Fruit fly (Drosophila melanogaster) whole organism, embryonic: ENCODE results near the gene CG8814.
A peak's percentile ranks its signal among the peaks of the same experiment; 100 is the strongest.

Experiments
- Asciz ChIP-seq: fragments of 200-800 bp; sonication (Bioruptor generic); optimal IDR thresholded peaks from 2 replicates; lab custom pipeline; 2017; ENCODE audit warnings: missing biosample characterization, mild to moderate bottlenecking, missing genetic modification characterization, missing genetic modification reagents
- CG11456 ChIP-seq: fragments of 200-800 bp; sonication (Bioruptor generic); IDR thresholded peaks from 3 replicates; pipeline ENCODE4 v1.3.6; 2022; ENCODE audit warnings: missing biosample characterization, missing genetic modification characterization
- CG11504 ChIP-seq: fragments of 200-800 bp; sonication (Bioruptor generic); optimal IDR thresholded peaks from 3 replicates; lab custom pipeline; 2019; ENCODE audit warnings: missing biosample characterization, mild to moderate bottlenecking, missing genetic modification characterization, moderate library complexity
- CG13894 ChIP-seq: fragments of 200-800 bp; sonication (Bioruptor generic); optimal IDR thresholded peaks from 3 replicates; lab custom pipeline; 2018; ENCODE audit warnings: missing biosample characterization, mild to moderate bottlenecking, missing genetic modification characterization, moderate library complexity
- CG14050 ChIP-seq: fragments of 200-800 bp; sonication (Bioruptor generic); IDR thresholded peaks from 3 replicates; pipeline ENCODE4 v1.3.6; 2022; ENCODE audit warnings: missing biosample characterization, missing genetic modification characterization
- CG15479 ChIP-seq: fragments of 200-800 bp; sonication (Bioruptor generic); optimal IDR thresholded peaks from 3 replicates; lab custom pipeline; 2019; ENCODE audit warnings: missing biosample characterization, mild to moderate bottlenecking, missing genetic modification characterization, moderate library complexity
- CG17829 ChIP-seq: fragments of 200-800 bp; optimal IDR thresholded peaks from 2 replicates; lab custom pipeline; 2019; ENCODE audit warnings: missing biosample characterization, mild to moderate bottlenecking, missing genetic modification characterization, moderate library complexity
- CG30403 ChIP-seq: fragments of 200-800 bp; sonication (Bioruptor generic); optimal IDR thresholded peaks from 3 replicates; lab custom pipeline; 2016; ENCODE audit warnings: missing biosample characterization, missing genetic modification characterization
- CG32532 ChIP-seq: fragments of 200-800 bp; sonication (Bioruptor generic); IDR thresholded peaks from 2 replicates; pipeline ENCODE4 v1.3.6; 2022; ENCODE audit warnings: missing biosample characterization, missing genetic modification characterization
- CG33213 ChIP-seq: fragments of 200-800 bp; sonication (Bioruptor generic); optimal IDR thresholded peaks from 3 replicates; lab custom pipeline; 2016; ENCODE audit warnings: missing biosample characterization, missing genetic modification characterization
- CG5180 ChIP-seq: fragments of 200-800 bp; sonication (Bioruptor generic); optimal IDR thresholded peaks from 3 replicates; lab custom pipeline; 2017; ENCODE audit warnings: missing biosample characterization, missing genetic modification characterization, mild to moderate bottlenecking, moderate library complexity, missing genetic modification reagents
- Deaf1 ChIP-seq: fragments of 200-800 bp; optimal IDR thresholded peaks from 3 replicates; lab custom pipeline; 2019; ENCODE audit warnings: missing biosample characterization, mild to moderate bottlenecking, missing genetic modification characterization, moderate library complexity
- Dek ChIP-seq: fragments of 200-800 bp; sonication (Bioruptor generic); optimal IDR thresholded peaks from 3 replicates; lab custom pipeline; 2019; ENCODE audit warnings: missing biosample characterization, mild to moderate bottlenecking, missing genetic modification characterization, moderate library complexity
- Doc2 ChIP-seq: fragments of 200-800 bp; sonication (Bioruptor generic); IDR thresholded peaks from 2 replicates; pipeline ENCODE4 v1.3.6; 2022; ENCODE audit warnings: missing biosample characterization, missing genetic modification characterization
- E2f1 ChIP-seq: fragments of 200-800 bp; sonication (Bioruptor generic); IDR thresholded peaks from 2 replicates; pipeline ENCODE4 v1.3.6; 2022; ENCODE audit warnings: missing biosample characterization, missing genetic modification characterization
- Ets65A ChIP-seq: fragments of 200-800 bp; sonication (Bioruptor generic); peaks from one replicate; lab custom pipeline; 2016; ENCODE audit warnings: missing biosample characterization, missing genetic modification characterization
- H15 ChIP-seq: fragments of 200-800 bp; sonication (Bioruptor generic); IDR thresholded peaks from 3 replicates; pipeline ENCODE4 v1.3.6; 2022; ENCODE audit warnings: missing biosample characterization, missing genetic modification characterization
- Hmr ChIP-seq: fragments of 200-800 bp; sonication (Bioruptor generic); optimal IDR thresholded peaks from 3 replicates; lab custom pipeline; 2017; ENCODE audit warnings: mild to moderate bottlenecking, missing biosample characterization, missing genetic modification reagents, missing genetic modification characterization
- Hr3 ChIP-seq: fragments of 200-800 bp; sonication (Bioruptor generic); optimal IDR thresholded peaks from 3 replicates; lab custom pipeline; 2016; ENCODE audit warnings: missing biosample characterization, missing genetic modification characterization
- Hsf ChIP-seq: fragments of 200-800 bp; sonication (Bioruptor generic); optimal IDR thresholded peaks from 3 replicates; lab custom pipeline; 2016; ENCODE audit warnings: missing biosample characterization, missing genetic modification characterization
- Lim3 ChIP-seq: fragments of 200-800 bp; sonication (Bioruptor generic); IDR thresholded peaks from 2 replicates; pipeline ENCODE4 v1.3.6; 2022; ENCODE audit warnings: missing biosample characterization, missing genetic modification characterization
- MTF-1 ChIP-seq: fragments of 200-800 bp; sonication (Bioruptor generic); optimal IDR thresholded peaks from 2 replicates; lab custom pipeline; 2018; ENCODE audit warnings: missing biosample characterization, mild to moderate bottlenecking, missing genetic modification characterization, borderline replicate concordance
- Mad ChIP-seq: fragments of 200-800 bp; sonication (Bioruptor generic); optimal IDR thresholded peaks from 2 replicates; lab custom pipeline; 2016; ENCODE audit warnings: missing biosample characterization, missing genetic modification characterization
- Med ChIP-seq: fragments of 200-800 bp; sonication (Bioruptor generic); peaks from one replicate; lab custom pipeline; 2016; ENCODE audit warnings: missing biosample characterization, missing genetic modification characterization, mild to moderate bottlenecking, inconsistent platforms, moderate library complexity
- NFAT ChIP-seq: fragments of 200-800 bp; sonication (Bioruptor generic); IDR thresholded peaks from 2 replicates; pipeline ENCODE4 v1.3.6; 2022; ENCODE audit warnings: missing biosample characterization, missing genetic modification characterization
- Optix ChIP-seq: fragments of 200-800 bp; sonication (Bioruptor generic); IDR thresholded peaks from 3 replicates; pipeline ENCODE4 v1.3.6; 2022; ENCODE audit warnings: missing biosample characterization, missing genetic modification characterization
- Ravus ChIP-seq: fragments of 200-800 bp; sonication (Bioruptor generic); IDR thresholded peaks from 2 replicates; pipeline ENCODE4 v1.3.6; 2022; ENCODE audit warnings: missing biosample characterization, missing genetic modification characterization
- Side ChIP-seq: fragments of 200-800 bp; sonication (Bioruptor generic); optimal IDR thresholded peaks from 2 replicates; lab custom pipeline; 2016; ENCODE audit warnings: missing biosample characterization, missing genetic modification characterization
- Sox100B ChIP-seq: fragments of 200-800 bp; sonication (Bioruptor generic); optimal IDR thresholded peaks from 3 replicates; lab custom pipeline; 2018; ENCODE audit warnings: missing biosample characterization, mild to moderate bottlenecking, missing genetic modification characterization
- chinmo ChIP-seq: fragments of 200-800 bp; sonication (Bioruptor generic); IDR thresholded peaks from 4 replicates; pipeline ENCODE4 v1.3.6; 2022; ENCODE audit warnings: missing biosample characterization, missing genetic modification characterization; ENCODE audit not compliant: partially characterized antibody
- dati ChIP-seq: fragments of 200-800 bp; sonication (Bioruptor generic); IDR thresholded peaks from 2 replicates; pipeline ENCODE4 v1.3.6; 2022; ENCODE audit warnings: missing biosample characterization, missing genetic modification characterization
- dm ChIP-seq: fragments of 200-800 bp; sonication (Bioruptor generic); optimal IDR thresholded peaks from 3 replicates; lab custom pipeline; 2016; ENCODE audit warnings: missing biosample characterization, missing genetic modification characterization
- emc ChIP-seq: fragments of 200-800 bp; sonication (Bioruptor generic); optimal IDR thresholded peaks from 2 replicates; lab custom pipeline; 2016; ENCODE audit warnings: missing biosample characterization, missing genetic modification characterization
- fd102C ChIP-seq: fragments of 200-800 bp; sonication (Bioruptor generic); optimal IDR thresholded peaks from 2 replicates; lab custom pipeline; 2018; ENCODE audit warnings: missing biosample characterization, mild to moderate bottlenecking, missing genetic modification characterization, moderate library complexity
- gsb-n ChIP-seq: fragments of 200-800 bp; sonication (Bioruptor generic); optimal IDR thresholded peaks from 3 replicates; lab custom pipeline; 2018; ENCODE audit warnings: missing biosample characterization, mild to moderate bottlenecking, missing genetic modification characterization
- inv ChIP-seq: fragments of 200-800 bp; sonication (Bioruptor generic); IDR thresholded peaks from 2 replicates; pipeline ENCODE4 v1.3.6; 2022; ENCODE audit warnings: missing biosample characterization, missing genetic modification characterization; ENCODE audit not compliant: partially characterized antibody
- jing ChIP-seq: fragments of 200-800 bp; sonication (Bioruptor generic); optimal IDR thresholded peaks from 2 replicates; lab custom pipeline; 2018; ENCODE audit warnings: missing biosample characterization, mild to moderate bottlenecking, missing genetic modification characterization
- lilli ChIP-seq: fragments of 200-800 bp; sonication (Bioruptor generic); optimal IDR thresholded peaks from 3 replicates; lab custom pipeline; 2016; ENCODE audit warnings: missing biosample characterization, missing genetic modification characterization
- lmd ChIP-seq: fragments of 200-800 bp; sonication (Bioruptor generic); IDR thresholded peaks from 2 replicates; pipeline ENCODE4 v1.3.6; 2022; ENCODE audit warnings: missing biosample characterization, missing genetic modification characterization
- mam ChIP-seq: fragments of 200-800 bp; sonication (Bioruptor generic); optimal IDR thresholded peaks from 3 replicates; lab custom pipeline; 2016; ENCODE audit warnings: missing biosample characterization, missing genetic modification characterization
- nerfin-1 ChIP-seq: fragments of 200-800 bp; sonication (Bioruptor generic); optimal IDR thresholded peaks from 3 replicates; lab custom pipeline; 2019; ENCODE audit warnings: missing biosample characterization, mild to moderate bottlenecking, missing genetic modification characterization, moderate library complexity
- sens ChIP-seq: fragments of 200-800 bp; sonication (Bioruptor generic); peaks from one replicate; lab custom pipeline; 2016; ENCODE audit warnings: missing biosample characterization, missing genetic modification characterization
- sug ChIP-seq: fragments of 200-800 bp; optimal IDR thresholded peaks from 2 replicates; lab custom pipeline; 2019; ENCODE audit warnings: missing biosample characterization, mild to moderate bottlenecking, missing genetic modification characterization, moderate library complexity
- tx ChIP-seq: fragments of 200-800 bp; sonication (Bioruptor generic); optimal IDR thresholded peaks from 2 replicates; lab custom pipeline; 2016; ENCODE audit warnings: missing biosample characterization, missing genetic modification characterization
- vvl ChIP-seq: fragments of 200-800 bp; sonication (Bioruptor generic); IDR thresholded peaks from 2 replicates; pipeline ENCODE4 v1.3.6; 2022; ENCODE audit warnings: missing biosample characterization, missing genetic modification characterization

The CG8814 gene

DNA sequence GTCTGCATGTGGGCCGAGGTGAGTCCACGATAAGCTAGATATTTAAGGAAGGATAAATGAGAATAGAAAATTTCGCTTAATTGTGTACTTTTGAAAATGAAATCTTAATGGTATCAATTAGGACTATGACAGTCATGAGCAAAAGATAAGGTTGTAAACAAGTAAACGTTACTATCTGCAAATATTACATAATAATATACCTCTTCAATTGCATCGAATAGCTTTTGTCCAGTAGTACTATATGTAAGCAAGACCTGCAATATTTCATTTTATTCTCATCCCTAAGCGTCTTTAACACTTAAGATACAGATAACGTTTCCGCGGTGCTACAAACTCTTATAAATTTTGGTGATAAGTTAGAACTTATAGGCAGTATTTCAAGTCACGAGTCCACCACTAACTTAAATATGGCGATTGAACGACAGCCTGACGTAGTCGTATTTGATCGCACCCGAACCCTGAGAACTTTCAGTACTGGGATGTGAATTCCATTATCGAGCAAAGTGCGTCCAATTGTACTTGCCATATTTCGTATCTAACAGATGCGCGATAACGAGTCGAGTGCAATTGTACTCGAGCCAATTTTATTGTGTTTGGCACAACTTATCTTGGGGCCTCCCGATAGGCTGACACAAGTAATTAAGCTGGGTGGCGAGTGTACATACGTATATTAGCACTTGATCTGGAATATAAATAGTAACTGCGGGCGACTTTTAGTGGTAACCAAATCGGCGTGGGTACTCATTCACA lies 9.0 kb upstream of the CG8814 start (continued):
- TF ChIP-seq lilli (no peak), emc (GFP tag; lab: Kevin White, UChicago) (no peak), nerfin-1 (tag; lab: Kevin White, UChicago) (no peak), Hsf (GFP tag; lab: Kevin White, UChicago) (no peak), chinmo (GFP tag; lab: Robert Waterston, UW) (0 out of 4 replicates have a peak, but pooled peaks have one; percentile 5), sens (GFP tag; lab: Kevin White, UChicago) (peak; percentile 10), Lim3 (GFP tag; lab: Robert Waterston, UW) (no peak), Hr3 (no peak)

DNA sequence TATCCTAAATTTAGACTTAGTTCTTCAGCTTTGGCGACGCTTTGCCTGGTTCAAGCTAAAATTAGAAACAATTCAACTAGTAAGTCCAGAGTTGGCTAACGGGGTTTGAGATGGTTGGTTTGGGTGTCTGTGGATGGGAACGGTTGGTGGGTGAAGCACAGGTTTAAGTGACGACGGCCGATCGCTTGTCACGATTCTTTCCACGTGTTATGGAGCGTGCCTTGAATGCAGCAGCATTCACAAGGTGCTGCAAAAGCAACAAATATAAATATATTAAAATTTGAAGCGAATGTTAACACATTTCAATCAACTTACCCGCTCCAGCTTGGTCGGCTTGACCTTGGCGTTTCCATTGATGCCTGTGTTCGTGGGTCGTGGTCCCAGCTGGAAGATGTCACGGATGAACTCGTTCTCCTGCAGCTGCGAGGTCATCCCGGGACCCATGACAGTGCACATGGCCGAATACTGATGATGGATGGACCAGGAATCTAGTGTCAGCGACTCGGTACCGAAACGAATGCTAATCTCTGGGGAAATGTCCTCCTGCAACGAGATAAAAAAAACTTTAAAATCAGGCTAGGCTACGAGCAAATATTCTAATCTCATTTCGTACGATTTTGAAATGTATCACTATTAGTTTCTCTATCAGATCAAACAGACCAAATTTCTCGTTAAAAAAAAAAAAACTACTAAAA lies 5.5 kb upstream of the CG8814 start, which contains the start of gene CG8813:
Gene CG8813, plus strand, starts transcription at position 645 of the 695 bp plus-strand sequence.
- no peak for TF ChIP-seq CG17829
- TF ChIP-seq CG30403 (GFP tag; lab: Kevin White, UChicago): no peak
- TF ChIP-seq jing (GFP tag; lab: Kevin White, UChicago): no peak
- no peak for TF ChIP-seq CG13894 (tag; lab: Kevin White, UChicago)
- no peak for TF ChIP-seq dati
- peak; percentile 68; the same call in 1 of the 2 replicates for TF ChIP-seq vvl (GFP tag; lab: Robert Waterston, UW)
- TF ChIP-seq chinmo (GFP tag; lab: Robert Waterston, UW): 0 out of 4 replicates have a peak, but pooled peaks have one; percentile 66
- no peak for TF ChIP-seq dm (GFP tag; lab: Kevin White, UChicago)
- no peak for TF ChIP-seq H15 (GFP tag; lab: Robert Waterston, UW)
- TF ChIP-seq NFAT (GFP tag; lab: Robert Waterston, UW): no peak
- no peak for TF ChIP-seq CG14050 (GFP tag; lab: Robert Waterston, UW)
- TF ChIP-seq CG15479 (GFP tag; lab: Kevin White, UChicago): no peak
- TF ChIP-seq sug (tag; lab: Kevin White, UChicago): no peak
- 0 out of 2 replicates have a peak, but pooled peaks have one; percentile 16 for TF ChIP-seq inv (GFP tag; lab: Robert Waterston, UW)
- TF ChIP-seq Ets65A (GFP tag; lab: Kevin White, UChicago): peak; percentile 78
- TF ChIP-seq tx (GFP tag; lab: Kevin White, UChicago): no peak
- peak; percentile 48 for TF ChIP-seq Med
- no peak for TF ChIP-seq mam (GFP tag; lab: Kevin White, UChicago)
- no peak for TF ChIP-seq Asciz (GFP tag; lab: Kevin White, UChicago)

- TF ChIP-seq fd102C: no peak
- TF ChIP-seq Sox100B (GFP tag; lab: Kevin White, UChicago): peak; percentile 19
- no peak for TF ChIP-seq inv (GFP tag; lab: Robert Waterston, UW)
- peak; percentile 50 for TF ChIP-seq CG11504 (tag; lab: Kevin White, UChicago)
- TF ChIP-seq Mad (GFP tag; lab: Kevin White, UChicago): no peak
- TF ChIP-seq CG11456 (GFP tag; lab: Robert Waterston, UW): peak; percentile 55; the same call in 1 of the 3 replicates
- TF ChIP-seq CG32532: peak; percentile 16; the same call in 1 of the 2 replicates
- TF ChIP-seq Hmr (GFP tag; lab: Kevin White, UChicago): peak; percentile 67
- TF ChIP-seq MTF-1 (GFP tag; lab: Kevin White, UChicago): no peak
- TF ChIP-seq Ravus (GFP tag; lab: Robert Waterston, UW): no peak
- no peak for TF ChIP-seq CG5180 (GFP tag; lab: Kevin White, UChicago)
- TF ChIP-seq E2f1: no peak
- TF ChIP-seq lmd (GFP tag; lab: Robert Waterston, UW): peak; percentile 59
- peak; percentile 26 for TF ChIP-seq Deaf1 (tag; lab: Kevin White, UChicago)
- TF ChIP-seq Dek (tag; lab: Kevin White, UChicago): peak; percentile 48
- no peak for TF ChIP-seq Side (GFP tag; lab: Kevin White, UChicago)
- TF ChIP-seq CG33213 (GFP tag; lab: Kevin White, UChicago): no peak
- peak; percentile 31 for TF ChIP-seq gsb-n (tag; lab: Kevin White, UChicago)
- TF ChIP-seq Doc2: no peak
- no peak for TF ChIP-seq Optix (GFP tag; lab: Robert Waterston, UW)
Observed at dm6 chr2L:2872309-2872932, 2.3 kb upstream of the CG8814 start.
